Worm (Caenorhabditis elegans) whole organism, L4 larva: ENCODE measurements around the gene erg-28.

Experiments
- aly-2 ChIP-seq: sonication (generic microtip); optimal IDR thresholded peaks from 2 replicates; lab custom pipeline; 2018; ENCODE audit warnings: missing biosample characterization, missing genetic modification characterization
- ceh-82 ChIP-seq: sonication (generic microtip); optimal IDR thresholded peaks from 2 replicates; lab custom pipeline; 2017; ENCODE audit warnings: missing biosample characterization, missing genetic modification characterization
- dve-1 ChIP-seq: sonication (generic microtip); optimal IDR thresholded peaks from 2 replicates; lab custom pipeline; 2017; ENCODE audit warnings: antibody characterized with exemption, mild to moderate bottlenecking, missing genetic modification characterization, missing compliant biosample characterization; ENCODE audit not compliant: insufficient read depth
- nhr-10 ChIP-seq: fragments of 150-350 bp; optimal IDR thresholded peaks from 2 replicates; lab custom pipeline; 2014; ENCODE audit warnings: missing biosample characterization, missing genetic modification characterization
- nhr-25 ChIP-seq: sonication (generic microtip); optimal IDR thresholded peaks from 2 replicates; lab custom pipeline; 2017; ENCODE audit warnings: missing genetic modification characterization, mild to moderate bottlenecking, missing compliant biosample characterization, antibody characterized with exemption, moderate library complexity, borderline replicate concordance; ENCODE audit not compliant: insufficient read depth
- nhr-77 ChIP-seq: fragments of 150-350 bp; optimal IDR thresholded peaks from 2 replicates; lab custom pipeline; 2014; ENCODE audit warnings: missing biosample characterization, missing genetic modification characterization

- TF ChIP-seq aly-2 (tag; lab: Kevin White, UChicago) = no peak
- TF ChIP-seq nhr-25 = no peak
- TF ChIP-seq dve-1 (tag; lab: Kevin White, UChicago) = no peak
- TF ChIP-seq ceh-82 (tag; lab: Kevin White, UChicago) = no peak
- no peak for TF ChIP-seq nhr-10
- TF ChIP-seq nhr-77 = no peak
These were observed 39.9 kb upstream of the erg-28 start for ce11 chrV:12567312-12567711.
